Fruit fly (Drosophila melanogaster): ENCODE results near the gene CG7352.

CG7352 gene

DNA sequence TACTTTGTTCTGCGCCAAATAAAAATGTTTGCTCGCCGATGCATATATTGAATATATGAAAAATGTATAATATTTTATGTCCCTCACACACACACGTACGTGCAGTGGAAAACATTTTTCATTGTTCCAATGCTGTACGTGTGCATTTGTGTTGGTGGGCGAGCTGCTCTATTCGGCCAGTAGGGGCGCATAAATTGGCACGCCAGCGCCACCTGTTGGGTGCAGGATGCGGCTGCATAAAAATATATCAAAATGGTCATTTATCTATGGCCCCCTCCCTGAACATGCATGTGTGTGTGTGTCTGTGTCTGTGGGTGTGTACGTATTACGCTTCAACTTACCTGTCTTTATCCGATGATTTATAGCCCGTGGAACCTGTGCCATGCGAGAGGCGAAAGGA, 42.3 kb downstream of the CG7352 start:
- TF ChIP-seq Mnt (GFP tag; optimal IDR thresholded peaks at IDR 0.05) (no peak), ovo (GFP tag; optimal IDR thresholded peaks at IDR 0.05) (no peak), Crg-1 (GFP tag; optimal IDR thresholded peaks at IDR 0.05) (no peak), toe (GFP tag; optimal IDR thresholded peaks at IDR 0.05) (no peak), CG7045 (GFP tag; optimal IDR thresholded peaks at IDR 0.05) (no peak), Hr96 (GFP tag; optimal IDR thresholded peaks at IDR 0.05) (no peak), CG33017 (tag; optimal IDR thresholded peaks at IDR 0.05) (no peak), kay (GFP tag; ENCODE audit: borderline replicate concordance) (no peak), pad (GFP tag; optimal IDR thresholded peaks at IDR 0.05) (no peak), CG12768 (GFP tag; optimal IDR thresholded peaks at IDR 0.05) (no peak), tj (GFP tag; optimal IDR thresholded peaks at IDR 0.05) (no peak), bab1 (GFP tag; optimal IDR thresholded peaks at IDR 0.05) (no peak), cic (GFP tag; optimal IDR thresholded peaks at IDR 0.05) (no peak), cnc (optimal IDR thresholded peaks at IDR 0.05) (no peak), CG7101 (tag; optimal IDR thresholded peaks at IDR 0.05) (no peak), CG14711 (tag; optimal IDR thresholded peaks at IDR 0.05) (no peak), CG11617 (GFP tag; optimal IDR thresholded peaks at IDR 0.05) (no peak)
